Worm (Caenorhabditis elegans) whole organism, mixed stage, embryonic: ENCODE data around the gene ZK757.1.

Source experiments
- M03D4.4 ChIP-seq: sonication (generic microtip); optimal IDR thresholded peaks from 2 replicates; lab custom pipeline; 2017; ENCODE audit warnings: mild to moderate bottlenecking, missing genetic modification characterization, missing compliant biosample characterization
- blmp-1 ChIP-seq: fragments of 150-350 bp; optimal IDR thresholded peaks from 2 replicates; lab custom pipeline; 2014; ENCODE audit warnings: missing biosample characterization, missing genetic modification characterization
- ces-1 ChIP-seq: fragments of 150-350 bp; optimal IDR thresholded peaks from 2 replicates; lab custom pipeline; 2014; ENCODE audit warnings: missing biosample characterization, missing genetic modification reagents, missing genetic modification characterization
- drap-1 ChIP-seq: fragments of 200-800 bp; sonication (Bioruptor generic); optimal IDR thresholded peaks from 3 replicates; lab custom pipeline; 2018; ENCODE audit warnings: mild to moderate bottlenecking, missing genetic modification characterization, missing compliant biosample characterization
- elt-3 ChIP-seq: fragments of 150-350 bp; optimal IDR thresholded peaks from 2 replicates; lab custom pipeline; 2014; ENCODE audit warnings: missing biosample characterization, missing genetic modification characterization
- lin-32 ChIP-seq: fragments of 200-800 bp; sonication (Bioruptor generic); optimal IDR thresholded peaks from 2 replicates; lab custom pipeline; 2018; ENCODE audit warnings: mild to moderate bottlenecking, missing genetic modification characterization, missing compliant biosample characterization
- nhr-12 ChIP-seq: fragments of 150-350 bp; optimal IDR thresholded peaks from 2 replicates; lab custom pipeline; 2014; ENCODE audit warnings: missing biosample characterization, missing genetic modification characterization
- pha-4 ChIP-seq: fragments of 150-350 bp; optimal IDR thresholded peaks from 2 replicates; lab custom pipeline; 2018; ENCODE audit warnings: missing biosample characterization, missing genetic modification reagents, missing genetic modification characterization
- snpc-4 ChIP-seq: fragments of 150-350 bp; optimal IDR thresholded peaks from 2 replicates; lab custom pipeline; 2014; ENCODE audit warnings: missing biosample characterization, missing genetic modification characterization
- tbx-8 ChIP-seq: fragments of 200-800 bp; sonication (Bioruptor generic); optimal IDR thresholded peaks from 2 replicates; lab custom pipeline; 2018; ENCODE audit warnings: mild to moderate bottlenecking, missing genetic modification characterization, moderate library complexity, missing compliant biosample characterization
- unc-62 ChIP-seq: fragments of 150-350 bp; optimal IDR thresholded peaks from 2 replicates; lab custom pipeline; 2014; ENCODE audit warnings: missing biosample characterization, missing genetic modification reagents, missing genetic modification characterization
- ztf-11 ChIP-seq: fragments of 150-350 bp; optimal IDR thresholded peaks from 2 replicates; lab custom pipeline; 2014; ENCODE audit warnings: missing biosample characterization, missing genetic modification characterization

- no peak for TF ChIP-seq lin-32 (GFP tag; lab: Kevin White, UChicago)
- TF ChIP-seq snpc-4 = no peak
- no peak for TF ChIP-seq unc-62 (GFP tag; lab: Kevin White, UChicago)
- TF ChIP-seq elt-3 (tag; lab: Kevin White, UChicago) = no peak
- no peak for TF ChIP-seq pha-4 (tag; lab: Kevin White, UChicago)
- no peak for TF ChIP-seq drap-1 (GFP tag; lab: Kevin White, UChicago)
- no peak for TF ChIP-seq blmp-1 (tag; lab: Kevin White, UChicago)
- TF ChIP-seq tbx-8 (GFP tag; lab: Kevin White, UChicago) = no peak
- no peak for TF ChIP-seq ces-1 (GFP tag; lab: Kevin White, UChicago)
- no peak for TF ChIP-seq nhr-12
- TF ChIP-seq ztf-11 (tag; lab: Kevin White, UChicago) = no peak
- no peak for TF ChIP-seq M03D4.4
Measured at ce11 chrIII:9858061-9858460, 12.9 kb downstream of the ZK757.1 start.
